Worm (Caenorhabditis elegans) whole organism, L4 larva: ENCODE data around the gene Y39E4B.13.

ENCODE experiments used
- D1046.2 ChIP-seq: fragments of 200-800 bp; sonication (Bioruptor generic); IDR thresholded peaks from 2 replicates; pipeline ENCODE4 v1.3.6; 2022; ENCODE audit warnings: missing genetic modification characterization, missing compliant biosample characterization
- F37D6.2 ChIP-seq: sonication (generic microtip); optimal IDR thresholded peaks from 2 replicates; lab custom pipeline; 2016; ENCODE audit warnings: mild to moderate bottlenecking, missing genetic modification characterization, missing compliant biosample characterization
- F44E2.7 ChIP-seq: fragments of 200-800 bp; sonication (Bioruptor generic); IDR thresholded peaks from 2 replicates; pipeline ENCODE4 v2.1.2; 2022; ENCODE audit warnings: missing genetic modification characterization, missing compliant biosample characterization
- Y105C5A.15 ChIP-seq: fragments of 200-800 bp; sonication (Bioruptor generic); IDR thresholded peaks from 2 replicates; pipeline ENCODE4 v1.3.6; 2022; ENCODE audit warnings: missing genetic modification characterization, missing compliant biosample characterization
- Y48G9A.11 ChIP-seq: fragments of 200-800 bp; sonication (Bioruptor generic); IDR thresholded peaks from 2 replicates; pipeline ENCODE4 v1.3.6; 2022; ENCODE audit warnings: missing genetic modification reagents, missing genetic modification characterization, missing compliant biosample characterization
- arid-1 ChIP-seq: fragments of 200-800 bp; sonication (Bioruptor generic); conservative IDR thresholded peaks from 2 replicates; pipeline ENCODE4 v1.3.6; 2022; ENCODE audit warnings: missing genetic modification reagents, missing genetic modification characterization, missing compliant biosample characterization
- ceh-28 ChIP-seq: fragments of 150-350 bp; optimal IDR thresholded peaks from 2 replicates; lab custom pipeline; 2014; ENCODE audit warnings: missing biosample characterization, missing genetic modification reagents, missing genetic modification characterization
- ceh-32 ChIP-seq: sonication (generic microtip); optimal IDR thresholded peaks from 2 replicates; lab custom pipeline; 2016; ENCODE audit warnings: mild to moderate bottlenecking, missing genetic modification characterization, missing compliant biosample characterization; ENCODE audit not compliant: poor library complexity
- ceh-44 ChIP-seq: fragments of 200-800 bp; sonication (Bioruptor generic); IDR thresholded peaks from 2 replicates; pipeline ENCODE4 v1.3.6; 2022; ENCODE audit warnings: missing genetic modification reagents, missing genetic modification characterization, missing compliant biosample characterization
- cey-2 ChIP-seq: sonication (generic microtip); optimal IDR thresholded peaks from 3 replicates; lab custom pipeline; 2017; ENCODE audit warnings: missing genetic modification characterization, mild to moderate bottlenecking, missing compliant biosample characterization, antibody characterized with exemption, borderline replicate concordance; ENCODE audit not compliant: insufficient read depth
- daf-16 ChIP-seq, 3 experiments: sonication (generic microtip); optimal IDR thresholded peaks; 2 replicates each; lab custom pipeline; 2016 to 2017; ENCODE audit warnings: missing genetic modification characterization in 3 of 3, missing genetic modification reagents in 3 of 3, mild to moderate bottlenecking in 2 of 3, missing compliant biosample characterization in 2 of 3, missing biosample characterization in 1 of 3, moderate library complexity in 1 of 3
- daf-19 ChIP-seq: fragments of 200-800 bp; sonication (Bioruptor generic); conservative IDR thresholded peaks from 2 replicates; pipeline ENCODE4 v1.3.6; 2022; ENCODE audit warnings: missing genetic modification characterization, missing compliant biosample characterization
- dmd-8 ChIP-seq: fragments of 200-800 bp; sonication (Bioruptor generic); IDR thresholded peaks from 2 replicates; pipeline ENCODE4 v1.3.6; 2022; ENCODE audit warnings: missing genetic modification characterization, missing compliant biosample characterization
- duxl-1 ChIP-seq: sonication (generic microtip); optimal IDR thresholded peaks from 2 replicates; lab custom pipeline; 2016; ENCODE audit warnings: mild to moderate bottlenecking, missing genetic modification characterization, moderate library complexity, missing compliant biosample characterization; ENCODE audit not compliant: poor library complexity
- dve-1 ChIP-seq: sonication (generic microtip); optimal IDR thresholded peaks from 2 replicates; lab custom pipeline; 2017; ENCODE audit warnings: antibody characterized with exemption, mild to moderate bottlenecking, missing genetic modification characterization, missing compliant biosample characterization; ENCODE audit not compliant: insufficient read depth
- egl-27 ChIP-seq: sonication (generic microtip); optimal IDR thresholded peaks from 3 replicates; lab custom pipeline; 2017; ENCODE audit warnings: missing biosample characterization, missing genetic modification reagents, missing genetic modification characterization
- fkh-10 ChIP-seq: fragments of 150-350 bp; optimal IDR thresholded peaks from 2 replicates; lab custom pipeline; 2014; ENCODE audit warnings: missing biosample characterization, missing genetic modification reagents, missing genetic modification characterization
- hif-1 ChIP-seq, 2 experiments: sonication (generic microtip); optimal IDR thresholded peaks; 2 replicates each; lab custom pipeline; 2016 to 2017; ENCODE audit warnings: missing compliant biosample characterization in 2 of 2, missing genetic modification characterization in 2 of 2, missing genetic modification reagents in 2 of 2, missing genotype in 2 of 2, mild to moderate bottlenecking in 1 of 2
- hlh-30 ChIP-seq: sonication (generic microtip); optimal IDR thresholded peaks from 2 replicates; lab custom pipeline; 2017; ENCODE audit warnings: antibody characterized with exemption, mild to moderate bottlenecking, missing genetic modification characterization, missing compliant biosample characterization; ENCODE audit not compliant: insufficient read depth
- hmg-1.1 ChIP-seq: fragments of 200-800 bp; sonication (Bioruptor generic); IDR thresholded peaks from 2 replicates; pipeline ENCODE4 v1.3.6; 2022; ENCODE audit warnings: missing genetic modification reagents, missing genetic modification characterization, missing compliant biosample characterization
- lin-1 ChIP-seq: fragments of 200-800 bp; sonication (Bioruptor generic); IDR thresholded peaks from 2 replicates; pipeline ENCODE4 v1.3.6; 2022; ENCODE audit warnings: missing genetic modification reagents, missing genetic modification characterization, missing compliant biosample characterization
- lin-15B ChIP-seq: fragments of 150-350 bp; sonication (generic microtip); optimal IDR thresholded peaks from 3 replicates; lab custom pipeline; 2014; ENCODE audit warnings: missing biosample characterization, missing genetic modification characterization
- lin-29 ChIP-seq: fragments of 200-800 bp; sonication (Bioruptor generic); IDR thresholded peaks from 2 replicates; pipeline ENCODE4 v1.3.6; 2022; ENCODE audit warnings: missing genetic modification reagents, missing genetic modification characterization, missing compliant biosample characterization
- lin-38 ChIP-seq: fragments of 200-800 bp; sonication (Bioruptor generic); IDR thresholded peaks from 2 replicates; pipeline ENCODE4 v1.3.6; 2022; ENCODE audit warnings: missing genetic modification reagents, missing genetic modification characterization, missing compliant biosample characterization
- lin-39 ChIP-seq: fragments of 150-350 bp; optimal IDR thresholded peaks from 2 replicates; lab custom pipeline; 2014; ENCODE audit warnings: missing biosample characterization, missing genetic modification reagents, missing genetic modification characterization
- lir-3 ChIP-seq: sonication (generic microtip); optimal IDR thresholded peaks from 2 replicates; lab custom pipeline; 2016; ENCODE audit warnings: mild to moderate bottlenecking, missing genetic modification characterization, missing compliant biosample characterization
- lsy-2 ChIP-seq, 2 experiments: fragments of 150-350 bp in 1 of 2; sonication (generic microtip) in 1 of 2; optimal IDR thresholded peaks; 2 replicates each; lab custom pipeline; 2014 to 2017; ENCODE audit warnings: missing biosample characterization in 2 of 2, missing genetic modification characterization in 2 of 2
- mdl-1 ChIP-seq, 2 experiments: fragments of 150-350 bp in 1 of 2; sonication (generic microtip) in 1 of 2; optimal IDR thresholded peaks; 2 replicates each; lab custom pipeline; 2014 to 2017; ENCODE audit warnings: missing biosample characterization in 2 of 2, missing genetic modification characterization in 2 of 2
- mdt-29 ChIP-seq: fragments of 200-800 bp; sonication (Bioruptor generic); IDR thresholded peaks from 2 replicates; pipeline ENCODE4 v1.3.6; 2022; ENCODE audit warnings: missing genetic modification reagents, missing genetic modification characterization, missing compliant biosample characterization
- mep-1 ChIP-seq: fragments of 150-350 bp; sonication (generic microtip); optimal IDR thresholded peaks from 3 replicates; lab custom pipeline; 2014; ENCODE audit warnings: missing biosample characterization, missing genetic modification characterization
- nhr-102 ChIP-seq: sonication (generic microtip); optimal IDR thresholded peaks from 2 replicates; lab custom pipeline; 2016; ENCODE audit warnings: mild to moderate bottlenecking, missing genetic modification characterization, moderate library complexity, missing compliant biosample characterization
- nhr-111 ChIP-seq: fragments of 200-800 bp; sonication (Bioruptor generic); optimal IDR thresholded peaks from 2 replicates; lab custom pipeline; 2018; ENCODE audit warnings: mild to moderate bottlenecking, missing genetic modification characterization, missing compliant biosample characterization
- nhr-237 ChIP-seq: sonication (generic microtip); optimal IDR thresholded peaks from 2 replicates; lab custom pipeline; 2017; ENCODE audit warnings: missing biosample characterization, missing genetic modification characterization
- nhr-28 ChIP-seq: fragments of 150-350 bp; optimal IDR thresholded peaks from 2 replicates; lab custom pipeline; 2014; ENCODE audit warnings: missing biosample characterization, missing genetic modification characterization
- nhr-48 ChIP-seq: sonication (generic microtip); optimal IDR thresholded peaks from 2 replicates; lab custom pipeline; 2016; ENCODE audit warnings: mild to moderate bottlenecking, missing genetic modification characterization, missing compliant biosample characterization
- nhr-77 ChIP-seq: fragments of 150-350 bp; optimal IDR thresholded peaks from 2 replicates; lab custom pipeline; 2014; ENCODE audit warnings: missing biosample characterization, missing genetic modification characterization
- pha-4 ChIP-seq, 2 experiments: fragments of 150-350 bp in 1 of 2; fragments of 200-800 bp in 1 of 2; sonication (Bioruptor generic) in 1 of 2; IDR thresholded peaks in 1 of 2; optimal IDR thresholded peaks in 1 of 2; 2 replicates each; pipeline versions ENCODE4 v1.3.6 to Lab custom; 2014 to 2022; ENCODE audit warnings: missing genetic modification characterization in 2 of 2, missing genetic modification reagents in 2 of 2, missing biosample characterization in 1 of 2, missing compliant biosample characterization in 1 of 2
- php-3 ChIP-seq: fragments of 200-800 bp; sonication (Bioruptor generic); IDR thresholded peaks from 2 replicates; pipeline ENCODE4 v1.3.6; 2022; ENCODE audit warnings: missing genetic modification reagents, missing genetic modification characterization, missing compliant biosample characterization
- rbr-2 ChIP-seq: sonication (generic microtip); optimal IDR thresholded peaks from 2 replicates; lab custom pipeline; 2016; ENCODE audit warnings: missing genotype, missing genetic modification characterization, missing compliant biosample characterization
- saeg-2 ChIP-seq: fragments of 200-800 bp; sonication (Bioruptor generic); IDR thresholded peaks from 2 replicates; pipeline ENCODE4 v1.3.6; 2022; ENCODE audit warnings: missing genetic modification reagents, missing genetic modification characterization, missing compliant biosample characterization
- sdz-12 ChIP-seq: fragments of 200-800 bp; sonication (Bioruptor generic); optimal IDR thresholded peaks from 2 replicates; lab custom pipeline; 2018; ENCODE audit warnings: mild to moderate bottlenecking, missing genetic modification characterization, missing compliant biosample characterization
- set-16 ChIP-seq: fragments of 200-800 bp; sonication (Bioruptor generic); IDR thresholded peaks from 2 replicates; pipeline ENCODE4 v1.3.6; 2022; ENCODE audit warnings: missing genetic modification reagents, missing genetic modification characterization, missing compliant biosample characterization
- tra-1 ChIP-seq: fragments of 200-800 bp; sonication (Bioruptor generic); IDR thresholded peaks from 2 replicates; pipeline ENCODE4 v1.3.6; 2022; ENCODE audit warnings: missing genetic modification reagents, missing genetic modification characterization, missing compliant biosample characterization
- unc-130 ChIP-seq: sonication (generic microtip); optimal IDR thresholded peaks from 2 replicates; lab custom pipeline; 2016; ENCODE audit warnings: missing genetic modification reagents, missing genetic modification characterization, missing compliant biosample characterization
- vab-7 ChIP-seq: fragments of 200-800 bp; sonication (Bioruptor generic); IDR thresholded peaks from 2 replicates; pipeline ENCODE4 v1.3.6; 2022; ENCODE audit warnings: missing genetic modification reagents, missing genetic modification characterization, missing compliant biosample characterization
- zip-11 ChIP-seq: fragments of 200-800 bp; sonication (Bioruptor generic); IDR thresholded peaks from 2 replicates; pipeline ENCODE4 v1.3.6; 2022; ENCODE audit warnings: missing genetic modification characterization, missing compliant biosample characterization
- zip-2 ChIP-seq: fragments of 150-350 bp; optimal IDR thresholded peaks from 2 replicates; lab custom pipeline; 2014; ENCODE audit warnings: missing biosample characterization, missing genetic modification characterization

Y39E4B.13 gene

DNA sequence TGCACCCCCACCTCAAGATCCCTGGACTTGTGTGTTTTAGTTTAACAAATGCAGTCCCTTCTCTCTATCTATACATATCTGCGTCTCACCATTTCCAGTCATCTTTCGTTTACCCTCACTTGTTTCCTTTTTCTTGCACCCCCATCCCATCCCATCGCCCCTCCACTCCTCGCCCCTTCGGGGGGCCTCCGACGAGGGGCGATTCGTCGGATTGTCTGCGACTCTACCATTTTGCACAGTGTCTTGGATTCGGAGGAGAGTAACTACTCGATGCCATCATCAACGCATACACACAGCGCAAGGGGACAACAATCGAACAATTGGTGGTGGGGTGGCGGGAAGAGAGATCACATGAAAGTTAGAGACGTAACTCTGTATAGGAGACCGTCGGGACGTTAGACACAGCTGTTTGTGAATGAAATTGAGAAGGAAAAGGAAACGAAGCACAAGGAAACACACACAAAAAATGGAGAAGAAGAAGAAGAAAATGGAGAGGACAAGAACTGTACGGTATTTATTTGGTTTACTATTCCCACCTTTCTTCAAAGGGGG is 28.4 kb upstream of the Y39E4B.13 start (continued):
- TF ChIP-seq dmd-8 (GFP tag; lab: Robert Waterston, UW) = 0 out of 2 replicates have a peak, but pooled peaks have one; percentile 40
- TF ChIP-seq php-3 (GFP tag; lab: Robert Waterston, UW) = peak; percentile 48; the same call in 1 of the 2 replicates
- 0 out of 2 replicates have a peak, but pooled peaks have one; percentile 51 for TF ChIP-seq Y105C5A.15 (GFP tag; lab: Robert Waterston, UW)
- peak; percentile 63 for TF ChIP-seq lin-38
- TF ChIP-seq lin-29 (GFP tag; lab: Robert Waterston, UW) = no peak
- TF ChIP-seq daf-16 (GFP tag; optimal IDR thresholded peaks at IDR 0.05; lab: Kevin White, UChicago) = peak; percentile 31 to 77
- peak; percentile 84 for TF ChIP-seq daf-16 (tag; optimal IDR thresholded peaks at IDR 0.05; lab: Kevin White, UChicago)
- TF ChIP-seq arid-1 (GFP tag; lab: Robert Waterston, UW) = peak; percentile 42
- peak; percentile 99 for TF ChIP-seq mep-1 (tag; lab: Kevin White, UChicago)
- no peak for TF ChIP-seq egl-27 (tag; lab: Kevin White, UChicago)
- TF ChIP-seq lin-39 = no peak
- no peak for TF ChIP-seq zip-2
- peak; percentile 59; the same call in 1 of the 2 replicates for TF ChIP-seq lin-1 (GFP tag; lab: Robert Waterston, UW)
- peak; percentile 97 for TF ChIP-seq hlh-30 (tag; lab: Kevin White, UChicago)
- peak; percentile 27 for TF ChIP-seq ceh-32 (tag; lab: Kevin White, UChicago)
- peak; percentile 79 for TF ChIP-seq nhr-48 (tag; lab: Kevin White, UChicago)
- TF ChIP-seq lir-3 = no peak
- TF ChIP-seq set-16 (GFP tag; lab: Robert Waterston, UW) = peak; percentile 86
- TF ChIP-seq D1046.2 (GFP tag; lab: Robert Waterston, UW) = no peak
- TF ChIP-seq nhr-28 (tag; lab: Kevin White, UChicago) = peak; percentile 71
- TF ChIP-seq pha-4 (GFP tag; IDR thresholded peaks at IDR 0.05; lab: Robert Waterston, UW) = peak; percentile 47; the same call in 1 of the 2 replicates
- TF ChIP-seq pha-4 (tag; optimal IDR thresholded peaks at IDR 0.05; lab: Kevin White, UChicago) = peak; percentile 46
- no peak for TF ChIP-seq zip-11
- peak; percentile 85 to 96 for TF ChIP-seq mdl-1 (tag; optimal IDR thresholded peaks at IDR 0.05; lab: Kevin White, UChicago)
- TF ChIP-seq hif-1 (tag; optimal IDR thresholded peaks at IDR 0.05; lab: Kevin White, UChicago) = peak; percentile 9 to 67
- no peak for TF ChIP-seq nhr-237 (tag; lab: Kevin White, UChicago)
- TF ChIP-seq F44E2.7 = no peak
- no peak for TF ChIP-seq daf-19 (GFP tag; lab: Robert Waterston, UW)
- TF ChIP-seq sdz-12 (GFP tag; lab: Kevin White, UChicago) = peak; percentile 2
- peak; percentile 66 for TF ChIP-seq nhr-111 (GFP tag; lab: Kevin White, UChicago)
- peak; percentile 35; the same call in 1 of the 2 replicates for TF ChIP-seq vab-7
- peak; percentile 98 for TF ChIP-seq fkh-10
- TF ChIP-seq Y48G9A.11 (GFP tag; lab: Robert Waterston, UW) = no peak
- no peak for TF ChIP-seq unc-130 (GFP tag; lab: Kevin White, UChicago)
- TF ChIP-seq nhr-102 (tag; lab: Kevin White, UChicago) = peak; percentile 72
- peak; percentile 82 for TF ChIP-seq ceh-28
- TF ChIP-seq saeg-2 (GFP tag; lab: Robert Waterston, UW) = peak; percentile 66; the same call in 1 of the 2 replicates
- TF ChIP-seq rbr-2 (tag; lab: Kevin White, UChicago) = peak; percentile 95
- TF ChIP-seq ceh-44 (GFP tag; lab: Robert Waterston, UW) = no peak
- TF ChIP-seq F37D6.2 (tag; lab: Kevin White, UChicago) = peak; percentile 85
- no peak for TF ChIP-seq lin-15B (tag; lab: Kevin White, UChicago)
- peak; percentile 21; the same call in 1 of the 2 replicates for TF ChIP-seq mdt-29 (GFP tag; lab: Robert Waterston, UW)
- TF ChIP-seq lsy-2 (tag; optimal IDR thresholded peaks at IDR 0.05; lab: Kevin White, UChicago) = peak; percentile 87 to 89
- TF ChIP-seq nhr-77 = peak; percentile 78
- peak; percentile 55 for TF ChIP-seq tra-1
- TF ChIP-seq duxl-1 = peak; percentile 73
- TF ChIP-seq cey-2 (tag; lab: Kevin White, UChicago) = no peak
- peak; percentile 92 for TF ChIP-seq hmg-1.1 (GFP tag; lab: Robert Waterston, UW)
- peak; percentile 93 for TF ChIP-seq dve-1 (tag; lab: Kevin White, UChicago)
